Fruit fly (Drosophila melanogaster): ENCODE results near the gene Syn.
A peak's percentile ranks its signal among the peaks of the same experiment; 100 is the strongest.

The Syn gene

dm6 chr3R:10268101-10268864 is 77.8 kb downstream of the Syn start (continued):
- TF ChIP-seq caup (GFP tag; optimal IDR thresholded peaks at IDR 0.05; ENCODE audit: severe bottlenecking) (peak; percentile 88), CG12942 (GFP tag; optimal IDR thresholded peaks at IDR 0.05) (peak; percentile 64), dmrt99B (tag; optimal IDR thresholded peaks at IDR 0.05) (peak; percentile 91), Six4 (GFP tag; optimal IDR thresholded peaks at IDR 0.05) (peak; percentile 23), HmgD (GFP tag; optimal IDR thresholded peaks at IDR 0.05) (peak; percentile 35), pb (GFP tag; optimal IDR thresholded peaks at IDR 0.05) (peak; percentile 48), Lpt (GFP tag; optimal IDR thresholded peaks at IDR 0.05) (no peak), CG4617 (GFP tag; optimal IDR thresholded peaks at IDR 0.05; ENCODE audit: borderline replicate concordance) (peak; percentile 23), CG17568 (GFP tag; optimal IDR thresholded peaks at IDR 0.05) (peak; percentile 78), NFAT (GFP tag; IDR thresholded peaks at IDR 0.05) (no peak), CG12299 (tag; optimal IDR thresholded peaks at IDR 0.05) (peak; percentile 60), CG11696 (GFP tag; IDR thresholded peaks at IDR 0.05) (no peak), tll (GFP tag; optimal IDR thresholded peaks at IDR 0.05) (no peak), CG16815 (GFP tag; optimal IDR thresholded peaks at IDR 0.05) (peak; percentile 70), unpg (GFP tag; optimal IDR thresholded peaks at IDR 0.05) (peak; percentile 87), Xbp1 (GFP tag; optimal IDR thresholded peaks at IDR 0.05) (peak; percentile 86), prd (optimal IDR thresholded peaks at IDR 0.05) (no peak), prd (GFP tag; IDR thresholded peaks at IDR 0.05) (peak; percentile 78), Bgb (GFP tag; IDR thresholded peaks at IDR 0.05; ENCODE audit: partially characterized antibody) (no peak), gt (GFP tag; IDR thresholded peaks at IDR 0.05) (no peak), E2f2 (GFP tag; IDR thresholded peaks at IDR 0.05) (peak; percentile 49), unc-4 (GFP tag; IDR thresholded peaks at IDR 0.05; ENCODE audit: partially characterized antibody) (no peak), Doc2 (GFP tag; IDR thresholded peaks at IDR 0.05) (no peak), D (optimal IDR thresholded peaks at IDR 0.05) (no peak), D (GFP tag; optimal IDR thresholded peaks at IDR 0.05) (peak; percentile 71), Sry-β (GFP tag; optimal IDR thresholded peaks at IDR 0.05) (no peak), CG34224 (GFP tag; IDR thresholded peaks at IDR 0.05; ENCODE audit: partially characterized antibody) (peak; percentile 19; the same call in 1 of the 3 replicates), slou (GFP tag; optimal IDR thresholded peaks at IDR 0.05) (peak; percentile 70), pum (GFP tag; optimal IDR thresholded peaks at IDR 0.05) (peak; percentile 76), CG17612 (GFP tag; IDR thresholded peaks at IDR 0.05) (no peak), mirr (GFP tag; optimal IDR thresholded peaks at IDR 0.05) (peak; percentile 35), Rfx (GFP tag; IDR thresholded peaks at IDR 0.05) (peak; percentile 83), CG13624 (GFP tag; optimal IDR thresholded peaks at IDR 0.05) (peak; percentile 80), YL-1 (GFP tag; optimal IDR thresholded peaks at IDR 0.05) (peak; percentile 19), CG9437 (GFP tag; optimal IDR thresholded peaks at IDR 0.05) (peak; percentile 76), BtbVII (GFP tag; optimal IDR thresholded peaks at IDR 0.05) (peak; percentile 76), tna (GFP tag; IDR thresholded peaks at IDR 0.05; ENCODE audit: partially characterized antibody) (no peak), ci (GFP tag; IDR thresholded peaks at IDR 0.05) (peak; percentile 55; the same call in 1 of the 3 replicates), CG15073 (GFP tag; optimal IDR thresholded peaks at IDR 0.05) (peak; percentile 3), CG12071 (GFP tag; optimal IDR thresholded peaks at IDR 0.05) (peak; percentile 68), CG3726 (GFP tag; IDR thresholded peaks at IDR 0.05) (no peak), Ssrp (tag; optimal IDR thresholded peaks at IDR 0.05) (peak; percentile 82), CG3065 (GFP tag; optimal IDR thresholded peaks at IDR 0.05) (no peak), fd102C (GFP tag; optimal IDR thresholded peaks at IDR 0.05) (no peak), trem (tag; optimal IDR thresholded peaks at IDR 0.05) (peak; percentile 35), CG2712 (tag; optimal IDR thresholded peaks at IDR 0.05) (peak; percentile 84), CoRest (tag; optimal IDR thresholded peaks at IDR 0.05) (peak; percentile 92), B-H2 (GFP tag; optimal IDR thresholded peaks at IDR 0.05) (peak; percentile 73), CG12659 (GFP tag; optimal IDR thresholded peaks at IDR 0.05) (peak; percentile 91)

Measured in whole organism, embryonic.